Worm (Caenorhabditis elegans) whole organism, L1 larva: ENCODE data around the gene C48D5.3.
A peak's percentile ranks its signal among the peaks of the same experiment; 100 is the strongest.

Experiments
- Y116A8C.19 ChIP-seq: sonication (generic microtip); optimal IDR thresholded peaks from 2 replicates; lab custom pipeline; 2016; ENCODE audit warnings: missing compliant biosample characterization, missing genetic modification characterization, borderline replicate concordance
- alr-1 ChIP-seq: fragments of 200-800 bp; sonication (Bioruptor generic); optimal IDR thresholded peaks from 2 replicates; lab custom pipeline; 2018; ENCODE audit warnings: borderline replicate concordance, mild to moderate bottlenecking, missing genetic modification characterization, missing compliant biosample characterization
- blmp-1 ChIP-seq: fragments of 150-350 bp; optimal IDR thresholded peaks from 2 replicates; lab custom pipeline; 2014; ENCODE audit warnings: missing biosample characterization, missing genetic modification characterization
- ceh-8 ChIP-seq: fragments of 200-800 bp; sonication (Bioruptor generic); optimal IDR thresholded peaks from 2 replicates; lab custom pipeline; 2018; ENCODE audit warnings: mild to moderate bottlenecking, missing genetic modification characterization, moderate library complexity, missing compliant biosample characterization
- ceh-82 ChIP-seq, 3 experiments: fragments of 150-350 bp in 1 of 3; sonication (generic microtip) in 2 of 3; optimal IDR thresholded peaks; 2 replicates each; lab custom pipeline; 2014 to 2017; ENCODE audit warnings: missing biosample characterization in 3 of 3, missing genetic modification characterization in 3 of 3
- dpl-1 ChIP-seq, 3 experiments: fragments of 150-350 bp in 2 of 3; sonication (generic microtip) in 1 of 3; optimal IDR thresholded peaks; 2 replicates each; lab custom pipeline; 2014 to 2017; ENCODE audit warnings: missing biosample characterization in 3 of 3, missing genetic modification characterization in 3 of 3, missing genetic modification reagents in 3 of 3
- dsc-1 ChIP-seq: sonication (generic microtip); optimal IDR thresholded peaks from 2 replicates; lab custom pipeline; 2016; ENCODE audit warnings: mild to moderate bottlenecking, missing genetic modification characterization, missing compliant biosample characterization
- efl-1 ChIP-seq, 4 experiments: fragments of 150-350 bp; optimal IDR thresholded peaks in 3 of 4; peaks in 1 of 4; 1 replicate in 1 of 4; 2 replicates in 3 of 4; lab custom pipeline; 2014; ENCODE audit warnings: missing biosample characterization in 2 of 4, missing genetic modification characterization in 2 of 4, missing genetic modification reagents in 2 of 4
- egl-13 ChIP-seq: sonication (generic microtip); optimal IDR thresholded peaks from 2 replicates; lab custom pipeline; 2016; ENCODE audit warnings: missing genotype, missing genetic modification reagents, missing genetic modification characterization, missing compliant biosample characterization
- egl-27 ChIP-seq, 2 experiments: fragments of 150-350 bp in 1 of 2; sonication (generic microtip); optimal IDR thresholded peaks; 3 replicates each; lab custom pipeline; 2017 to 2018; ENCODE audit warnings: missing biosample characterization in 2 of 2, missing genetic modification characterization in 2 of 2, missing genetic modification reagents in 2 of 2
- elt-2 ChIP-seq: sonication (generic microtip); optimal IDR thresholded peaks from 2 replicates; lab custom pipeline; 2016; ENCODE audit warnings: missing genetic modification characterization, mild to moderate bottlenecking, inconsistent platforms, missing compliant biosample characterization, missing genetic modification reagents
- elt-3 ChIP-seq, 6 experiments: fragments of 150-350 bp in 1 of 6; sonication (generic microtip); optimal IDR thresholded peaks; 2 replicates each; lab custom pipeline; 2017 to 2018; ENCODE audit warnings: missing biosample characterization in 6 of 6, missing genetic modification characterization in 6 of 6, inconsistent platforms in 1 of 6
- ets-5 ChIP-seq: fragments of 200-800 bp; sonication (Bioruptor generic); IDR thresholded peaks from 2 replicates; pipeline ENCODE4 v1.3.6; 2022; ENCODE audit warnings: missing genetic modification characterization, missing compliant biosample characterization
- fkh-4 ChIP-seq: sonication (generic microtip); optimal IDR thresholded peaks from 2 replicates; lab custom pipeline; 2016; ENCODE audit warnings: missing compliant biosample characterization, missing genetic modification characterization, borderline replicate concordance
- grh-1 ChIP-seq: fragments of 200-800 bp; sonication (Bioruptor generic); IDR thresholded peaks from 2 replicates; pipeline ENCODE4 v1.3.6; 2022; ENCODE audit warnings: missing genetic modification reagents, missing genetic modification characterization, missing compliant biosample characterization
- hlh-4 ChIP-seq: sonication (generic microtip); optimal IDR thresholded peaks from 2 replicates; lab custom pipeline; 2016; ENCODE audit warnings: mild to moderate bottlenecking, missing genetic modification characterization, missing compliant biosample characterization
- irx-1 ChIP-seq: sonication (generic microtip); optimal IDR thresholded peaks from 2 replicates; lab custom pipeline; 2016; ENCODE audit warnings: missing genetic modification characterization, missing compliant biosample characterization
- jun-1 ChIP-seq: fragments of 150-350 bp; optimal IDR thresholded peaks from 2 replicates; lab custom pipeline; 2014; ENCODE audit warnings: missing biosample characterization, missing genetic modification reagents, missing genetic modification characterization
- lin-14 ChIP-seq: fragments of 200-800 bp; sonication (Bioruptor generic); optimal IDR thresholded peaks from 2 replicates; lab custom pipeline; 2018; ENCODE audit warnings: mild to moderate bottlenecking, missing genetic modification characterization, moderate library complexity, missing compliant biosample characterization
- lin-15B ChIP-seq: fragments of 150-350 bp; sonication (generic microtip); optimal IDR thresholded peaks from 3 replicates; lab custom pipeline; 2014; ENCODE audit warnings: missing biosample characterization, missing genetic modification characterization
- lin-35 ChIP-seq, 2 experiments: fragments of 150-350 bp; optimal IDR thresholded peaks; 2 replicates each; lab custom pipeline; 2014; ENCODE audit warnings: missing biosample characterization in 2 of 2, missing genetic modification characterization in 2 of 2, missing genetic modification reagents in 2 of 2
- lsy-2 ChIP-seq, 2 experiments: fragments of 150-350 bp; optimal IDR thresholded peaks; 2 replicates each; lab custom pipeline; 2014; ENCODE audit warnings: missing biosample characterization in 2 of 2, missing genetic modification characterization in 2 of 2
- mep-1 ChIP-seq: fragments of 150-350 bp; optimal IDR thresholded peaks from 2 replicates; lab custom pipeline; 2014; ENCODE audit warnings: missing biosample characterization, missing genetic modification characterization
- nhr-12 ChIP-seq: sonication (generic microtip); optimal IDR thresholded peaks from 2 replicates; lab custom pipeline; 2017; ENCODE audit warnings: missing biosample characterization, missing genetic modification characterization
- nhr-20 ChIP-seq: sonication (generic microtip); optimal IDR thresholded peaks from 2 replicates; lab custom pipeline; 2016; ENCODE audit warnings: mild to moderate bottlenecking, missing genetic modification characterization, missing compliant biosample characterization
- nhr-237 ChIP-seq: fragments of 150-350 bp; optimal IDR thresholded peaks from 2 replicates; lab custom pipeline; 2014; ENCODE audit warnings: missing biosample characterization, missing genetic modification characterization
- nhr-71 ChIP-seq: sonication (generic microtip); optimal IDR thresholded peaks from 2 replicates; lab custom pipeline; 2016; ENCODE audit warnings: mild to moderate bottlenecking, missing genetic modification characterization, moderate library complexity, missing compliant biosample characterization
- pax-3 ChIP-seq: fragments of 200-800 bp; sonication (Bioruptor generic); optimal IDR thresholded peaks from 2 replicates; lab custom pipeline; 2018; ENCODE audit warnings: mild to moderate bottlenecking, missing genetic modification characterization, moderate library complexity, missing compliant biosample characterization
- pqm-1 ChIP-seq: sonication (generic microtip); optimal IDR thresholded peaks from 3 replicates; lab custom pipeline; 2017; ENCODE audit warnings: missing biosample characterization, missing genetic modification characterization
- rnt-1 ChIP-seq: sonication (generic microtip); optimal IDR thresholded peaks from 2 replicates; lab custom pipeline; 2016; ENCODE audit warnings: mild to moderate bottlenecking, missing genetic modification characterization, moderate library complexity, missing compliant biosample characterization
- skn-1 ChIP-seq: fragments of 150-350 bp; optimal IDR thresholded peaks from 2 replicates; lab custom pipeline; 2014; ENCODE audit warnings: missing biosample characterization, missing genetic modification characterization
- tlp-1 ChIP-seq: fragments of 150-350 bp; optimal IDR thresholded peaks from 2 replicates; lab custom pipeline; 2014; ENCODE audit warnings: missing biosample characterization, missing genetic modification characterization
- unc-130 ChIP-seq: fragments of 150-350 bp; optimal IDR thresholded peaks from 2 replicates; lab custom pipeline; 2017; ENCODE audit warnings: missing biosample characterization, missing genetic modification characterization, inconsistent platforms
- unc-62 ChIP-seq: fragments of 150-350 bp; optimal IDR thresholded peaks from 2 replicates; lab custom pipeline; 2014; ENCODE audit warnings: missing biosample characterization, missing genetic modification reagents, missing genetic modification characterization
- unc-98 ChIP-seq: fragments of 200-800 bp; sonication (Bioruptor generic); IDR thresholded peaks from 2 replicates; pipeline ENCODE4 v1.3.6; 2022; ENCODE audit warnings: missing genetic modification characterization, missing compliant biosample characterization
- vab-15 ChIP-seq: sonication (generic microtip); optimal IDR thresholded peaks from 2 replicates; lab custom pipeline; 2017; ENCODE audit warnings: missing genotype, mild to moderate bottlenecking, missing genetic modification characterization, missing compliant biosample characterization
- zag-1 ChIP-seq: fragments of 150-350 bp; optimal IDR thresholded peaks from 2 replicates; lab custom pipeline; 2014; ENCODE audit warnings: missing biosample characterization, missing genetic modification characterization
- ztf-11 ChIP-seq, 2 experiments: sonication (generic microtip); optimal IDR thresholded peaks; 2 replicates each; lab custom pipeline; 2016 to 2017; ENCODE audit warnings: missing genetic modification characterization in 2 of 2, missing biosample characterization in 1 of 2, missing compliant biosample characterization in 1 of 2

The C48D5.3 gene

DNA sequence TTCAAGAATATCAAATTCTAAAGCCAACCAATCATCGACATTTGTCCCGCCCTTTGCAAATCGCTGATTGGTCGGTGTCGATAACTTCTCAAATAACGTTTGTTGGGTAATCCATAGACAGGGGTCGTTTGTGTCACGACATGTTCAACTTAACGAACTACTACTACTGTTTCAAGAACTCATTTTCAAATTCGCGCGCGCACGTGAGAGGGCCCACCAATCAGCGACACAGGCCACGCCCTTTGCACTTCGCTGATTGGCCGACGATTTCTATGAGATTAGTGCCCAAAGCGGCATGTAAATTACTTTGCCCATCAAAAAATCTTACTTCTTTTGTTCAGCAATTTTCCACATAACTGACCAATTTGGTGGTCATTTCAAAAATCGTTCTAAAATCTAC lies 13.1 kb upstream of the C48D5.3 start:
- TF ChIP-seq efl-1 (optimal IDR thresholded peaks at IDR 0.05; lab: Kevin White, UChicago) (no peak), efl-1 (GFP tag; optimal IDR thresholded peaks at IDR 0.05 in 1 of 2; lab: Kevin White, UChicago) (peak in 1 of 2 experiments; percentile 48), nhr-237 (tag; lab: Kevin White, UChicago) (no peak)
- TF ChIP-seq, all 84 proteins: peak for 1

DNA sequence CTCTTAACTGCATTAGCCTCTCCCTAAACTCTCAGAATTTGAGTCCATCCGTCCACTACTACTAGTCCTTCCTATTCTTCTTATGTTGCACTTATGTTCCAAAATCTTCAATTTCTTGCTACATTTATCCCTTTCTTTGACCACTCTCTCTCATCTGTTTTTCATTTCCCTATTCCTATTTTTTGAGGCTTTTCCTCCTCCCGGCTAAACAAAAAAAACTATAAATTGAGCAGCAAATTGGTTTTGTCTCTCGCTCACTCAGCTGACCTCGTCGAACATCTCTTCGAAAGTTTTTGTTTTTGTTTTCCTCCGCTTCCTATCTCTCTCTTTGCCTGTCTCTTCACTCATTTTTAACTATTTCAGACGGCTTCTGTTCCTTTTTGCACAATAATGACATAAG lies 8.8 kb upstream of the C48D5.3 start, which contains the start of gene ptp-1:
Gene ptp-1, plus strand, starts transcription at position 358 of the 400 bp plus-strand sequence.
- TF ChIP-seq dsc-1 (tag; lab: Kevin White, UChicago) (peak; percentile 87), fkh-4 (tag; lab: Kevin White, UChicago) (peak; percentile 62), lin-14 (peak; percentile 38), tlp-1 (tag; lab: Kevin White, UChicago) (no peak), dpl-1 (GFP tag; optimal IDR thresholded peaks at IDR 0.05; lab: Kevin White, UChicago) (no peak)
- TF ChIP-seq, all 84 proteins: peak for 3

DNA sequence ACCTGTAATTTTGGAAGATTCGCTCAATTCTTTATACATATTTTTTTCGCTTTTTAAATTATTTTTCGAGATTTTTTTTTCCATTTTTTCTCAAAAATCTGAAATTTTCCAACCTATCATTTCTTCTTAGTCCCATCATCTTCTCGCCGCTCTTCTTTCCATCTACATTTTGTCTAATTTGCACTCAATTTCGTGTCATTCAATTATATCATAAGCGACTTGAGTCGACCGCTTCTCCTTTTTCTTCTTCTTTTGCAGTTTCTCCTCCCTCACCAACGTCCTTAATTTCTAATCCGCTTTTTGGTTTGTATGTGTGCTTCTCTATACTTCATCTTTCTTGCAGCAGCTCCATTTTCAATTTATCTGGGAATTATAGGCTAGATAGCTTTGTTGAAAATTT lies 6.6 kb upstream of the C48D5.3 start:
- no peak for TF ChIP-seq grh-1 (GFP tag; lab: Robert Waterston, UW)
- no peak for TF ChIP-seq lin-35 (GFP tag; optimal IDR thresholded peaks at IDR 0.05; lab: Kevin White, UChicago)
- TF ChIP-seq blmp-1 (tag; lab: Kevin White, UChicago): no peak
- no peak for TF ChIP-seq egl-13
- no peak for TF ChIP-seq skn-1 (tag; lab: Kevin White, UChicago)

DNA sequence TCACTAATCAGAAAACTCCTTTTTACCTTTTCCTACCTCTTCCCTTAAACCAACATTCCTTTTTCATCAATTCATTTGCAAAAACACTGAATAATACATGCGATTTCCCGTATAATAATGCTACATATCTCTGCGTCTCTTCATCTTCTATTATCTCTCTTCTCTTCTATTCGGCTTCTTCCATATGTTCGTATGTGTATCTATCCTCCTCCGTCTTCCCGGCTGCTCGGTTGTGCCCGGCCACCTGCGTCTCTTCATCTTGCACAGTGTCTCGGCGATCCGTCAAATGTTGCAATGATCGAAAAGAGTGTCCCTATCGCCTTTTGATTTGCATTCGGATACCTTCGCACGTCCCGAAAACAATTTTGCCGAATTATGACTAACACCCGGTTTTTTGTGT lies 1.8 kb upstream of the C48D5.3 start:
- TF ChIP-seq ztf-11 (tag; optimal IDR thresholded peaks at IDR 0.05; lab: Kevin White, UChicago) (peak in 1 of 2 experiments; percentile 26), rnt-1 (tag; lab: Kevin White, UChicago) (peak; percentile 16), fkh-4 (tag; lab: Kevin White, UChicago) (no peak), lin-14 (peak; percentile 39), dsc-1 (tag; lab: Kevin White, UChicago) (peak; percentile 72)

DNA sequence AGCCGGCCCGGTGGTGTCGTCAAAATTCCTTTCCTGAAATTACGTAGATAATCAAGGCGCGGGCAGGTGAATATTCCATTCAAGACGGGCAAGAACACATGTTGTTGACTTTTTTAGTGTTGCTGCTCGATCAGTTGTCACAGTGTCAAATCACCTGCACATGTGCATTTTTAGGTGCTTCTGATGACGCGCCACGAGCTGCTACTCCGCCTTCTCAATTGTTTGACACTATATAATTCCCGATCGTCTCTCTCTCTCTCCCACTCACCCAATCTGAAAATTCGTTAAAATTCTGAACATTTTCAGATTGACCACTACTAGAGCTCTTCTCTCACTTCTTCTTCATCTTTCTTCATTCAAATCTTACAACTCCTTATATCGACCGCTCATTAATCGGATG lies 8.3 kb downstream of the C48D5.3 start, which contains the start of gene nhr-6:
Gene nhr-6, plus strand, starts transcription at position 301 of the 400 bp plus-strand sequence.
- TF ChIP-seq unc-98 (GFP tag; lab: Robert Waterston, UW) (no peak), lin-35 (GFP tag; optimal IDR thresholded peaks at IDR 0.05; lab: Kevin White, UChicago) (no peak), elt-3 (tag; optimal IDR thresholded peaks at IDR 0.05; lab: Kevin White, UChicago) (no peak), vab-15 (tag; lab: Kevin White, UChicago) (no peak), lin-15B (tag; lab: Kevin White, UChicago) (no peak), Y116A8C.19 (no peak), egl-27 (tag; optimal IDR thresholded peaks at IDR 0.05; lab: Kevin White, UChicago) (no peak), hlh-4 (tag; lab: Kevin White, UChicago) (peak; percentile 40), lsy-2 (tag; optimal IDR thresholded peaks at IDR 0.05; lab: Kevin White, UChicago) (no peak), elt-2 (tag; lab: Kevin White, UChicago) (no peak), dpl-1 (GFP tag; optimal IDR thresholded peaks at IDR 0.05; lab: Kevin White, UChicago) (no peak), pqm-1 (no peak), tlp-1 (tag; lab: Kevin White, UChicago) (no peak), pax-3 (tag; lab: Kevin White, UChicago) (peak; percentile 42), unc-62 (GFP tag; lab: Kevin White, UChicago) (no peak), jun-1 (tag; lab: Kevin White, UChicago) (no peak), unc-130 (tag; lab: Kevin White, UChicago) (no peak), irx-1 (tag; lab: Kevin White, UChicago) (no peak)

DNA sequence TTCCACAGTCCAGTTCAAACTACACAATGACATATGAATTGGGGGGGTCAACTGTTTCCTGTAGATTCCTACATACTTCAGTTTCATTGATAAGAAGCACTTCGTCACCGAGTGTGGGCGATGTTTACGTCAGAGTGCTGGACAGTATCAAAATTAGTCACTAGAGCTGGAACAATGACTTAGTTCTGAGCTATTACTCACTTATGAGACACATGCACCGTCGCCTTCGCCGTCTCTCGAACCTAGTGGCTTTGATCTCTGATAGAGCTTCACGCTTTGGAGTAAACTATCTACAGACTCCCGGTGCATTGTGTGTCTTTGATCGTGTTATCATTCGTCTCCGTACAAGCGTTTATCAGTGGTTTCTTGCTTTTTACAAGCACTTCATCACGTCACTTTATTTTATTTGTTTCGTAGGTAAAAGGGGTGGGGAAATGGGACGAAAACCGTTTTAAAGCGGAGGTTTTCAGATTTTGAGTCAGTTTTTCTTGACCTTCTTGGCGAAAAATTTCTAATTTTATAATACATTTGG lies 10.1 kb downstream of the C48D5.3 start:
- TF ChIP-seq ets-5 (GFP tag; lab: Robert Waterston, UW) (no peak), nhr-71 (tag; lab: Kevin White, UChicago) (peak; percentile 7), efl-1 (optimal IDR thresholded peaks at IDR 0.05; lab: Kevin White, UChicago) (no peak), efl-1 (GFP tag; optimal IDR thresholded peaks at IDR 0.05 in 1 of 2; lab: Kevin White, UChicago) (no peak), fkh-4 (tag; lab: Kevin White, UChicago) (no peak), nhr-20 (tag; lab: Kevin White, UChicago) (peak; percentile 12), skn-1 (tag; lab: Kevin White, UChicago) (no peak), grh-1 (GFP tag; lab: Robert Waterston, UW) (no peak), ceh-82 (tag; optimal IDR thresholded peaks at IDR 0.05; lab: Kevin White, UChicago) (no peak), egl-13 (no peak), blmp-1 (tag; lab: Kevin White, UChicago) (no peak), alr-1 (no peak), pax-3 (tag; lab: Kevin White, UChicago) (peak; percentile 79), ceh-8 (no peak), nhr-12 (no peak), elt-2 (tag; lab: Kevin White, UChicago) (peak; percentile 79), pqm-1 (no peak), mep-1 (tag; lab: Kevin White, UChicago) (no peak), zag-1 (no peak)
